Worm (Caenorhabditis elegans) whole organism, L3 larva: ENCODE measurements around the gene C05D11.1.

Experiments
- aly-2 ChIP-seq: fragments of 150-350 bp; optimal IDR thresholded peaks from 2 replicates; lab custom pipeline; 2014; ENCODE audit warnings: missing biosample characterization, missing genetic modification characterization
- ceh-16 ChIP-seq: sonication (generic microtip); optimal IDR thresholded peaks from 2 replicates; lab custom pipeline; 2017; ENCODE audit warnings: missing biosample characterization, missing genetic modification characterization
- ceh-82 ChIP-seq: fragments of 150-350 bp; optimal IDR thresholded peaks from 2 replicates; lab custom pipeline; 2014; ENCODE audit warnings: missing biosample characterization, missing genetic modification characterization
- egl-27 ChIP-seq: sonication (generic microtip); optimal IDR thresholded peaks from 4 replicates; lab custom pipeline; 2017; ENCODE audit warnings: missing biosample characterization, missing genetic modification reagents, missing genetic modification characterization
- lin-39 ChIP-seq: fragments of 150-350 bp; optimal IDR thresholded peaks from 2 replicates; lab custom pipeline; 2018; ENCODE audit warnings: missing biosample characterization, missing genetic modification reagents, missing genetic modification characterization
- nhr-25 ChIP-seq: sonication (generic microtip); optimal IDR thresholded peaks from 2 replicates; lab custom pipeline; 2017; ENCODE audit warnings: missing biosample characterization, missing genetic modification characterization
- pha-4 ChIP-seq: fragments of 150-350 bp; optimal IDR thresholded peaks from 2 replicates; lab custom pipeline; 2014; ENCODE audit warnings: missing biosample characterization, missing genetic modification reagents, missing genetic modification characterization

ce11 chrIII:6402346-6402745 lies 34.1 kb upstream of the C05D11.1 start:
- TF ChIP-seq pha-4 (tag; lab: Kevin White, UChicago) (no peak), aly-2 (tag; lab: Kevin White, UChicago) (no peak), lin-39 (tag; lab: Kevin White, UChicago) (peak; percentile 56), egl-27 (tag; lab: Kevin White, UChicago) (no peak), ceh-82 (tag; lab: Kevin White, UChicago) (no peak), ceh-16 (tag; lab: Kevin White, UChicago) (no peak), nhr-25 (tag; lab: Kevin White, UChicago) (no peak)
